Worm (Caenorhabditis elegans) whole organism, L1 larva: ENCODE measurements around the gene gmn-1.

ENCODE experiments used
- C04F5.9 ChIP-seq: sonication (generic microtip); optimal IDR thresholded peaks from 2 replicates; lab custom pipeline; 2016; ENCODE audit warnings: missing genetic modification characterization, missing compliant biosample characterization
- C16A3.4 ChIP-seq: fragments of 150-350 bp; optimal IDR thresholded peaks from 2 replicates; lab custom pipeline; 2014; ENCODE audit warnings: missing biosample characterization, missing genetic modification characterization
- F16B12.6 ChIP-seq: fragments of 150-350 bp; optimal IDR thresholded peaks from 2 replicates; lab custom pipeline; 2014; ENCODE audit warnings: missing biosample characterization, missing genetic modification characterization
- aha-1 ChIP-seq: fragments of 150-350 bp; optimal IDR thresholded peaks from 2 replicates; lab custom pipeline; 2014; ENCODE audit warnings: missing biosample characterization, missing genetic modification characterization
- aly-2 ChIP-seq: fragments of 150-350 bp; optimal IDR thresholded peaks from 2 replicates; lab custom pipeline; 2014; ENCODE audit warnings: missing biosample characterization, missing genetic modification characterization
- ama-1 ChIP-seq: fragments of 150-350 bp; optimal IDR thresholded peaks from 2 replicates; lab custom pipeline; 2014
- ceh-82 ChIP-seq, 3 experiments: fragments of 150-350 bp in 1 of 3; sonication (generic microtip) in 2 of 3; optimal IDR thresholded peaks; 2 replicates each; lab custom pipeline; 2014 to 2017; ENCODE audit warnings: missing biosample characterization in 3 of 3, missing genetic modification characterization in 3 of 3
- dpl-1 ChIP-seq, 3 experiments: fragments of 150-350 bp in 2 of 3; sonication (generic microtip) in 1 of 3; optimal IDR thresholded peaks; 2 replicates each; lab custom pipeline; 2014 to 2017; ENCODE audit warnings: missing biosample characterization in 3 of 3, missing genetic modification characterization in 3 of 3, missing genetic modification reagents in 3 of 3
- efl-1 ChIP-seq, 4 experiments: fragments of 150-350 bp; optimal IDR thresholded peaks in 3 of 4; peaks in 1 of 4; 1 replicate in 1 of 4; 2 replicates in 3 of 4; lab custom pipeline; 2014; ENCODE audit warnings: missing biosample characterization in 2 of 4, missing genetic modification characterization in 2 of 4, missing genetic modification reagents in 2 of 4
- egl-27 ChIP-seq, 2 experiments: fragments of 150-350 bp in 1 of 2; sonication (generic microtip); optimal IDR thresholded peaks; 3 replicates each; lab custom pipeline; 2017 to 2018; ENCODE audit warnings: missing biosample characterization in 2 of 2, missing genetic modification characterization in 2 of 2, missing genetic modification reagents in 2 of 2
- fkh-4 ChIP-seq: sonication (generic microtip); optimal IDR thresholded peaks from 2 replicates; lab custom pipeline; 2016; ENCODE audit warnings: missing compliant biosample characterization, missing genetic modification characterization, borderline replicate concordance
- hlh-17 ChIP-seq: fragments of 200-800 bp; sonication (Bioruptor generic); optimal IDR thresholded peaks from 2 replicates; lab custom pipeline; 2018; ENCODE audit warnings: missing genetic modification characterization, mild to moderate bottlenecking, missing compliant biosample characterization, moderate library complexity, borderline replicate concordance
- hlh-4 ChIP-seq: sonication (generic microtip); optimal IDR thresholded peaks from 2 replicates; lab custom pipeline; 2016; ENCODE audit warnings: mild to moderate bottlenecking, missing genetic modification characterization, missing compliant biosample characterization
- hpl-2 ChIP-seq: fragments of 150-350 bp; optimal IDR thresholded peaks from 2 replicates; lab custom pipeline; 2014; ENCODE audit warnings: missing biosample characterization, missing genetic modification reagents, missing genetic modification characterization
- jun-1 ChIP-seq: fragments of 150-350 bp; optimal IDR thresholded peaks from 2 replicates; lab custom pipeline; 2014; ENCODE audit warnings: missing biosample characterization, missing genetic modification reagents, missing genetic modification characterization
- lin-15B ChIP-seq: fragments of 150-350 bp; sonication (generic microtip); optimal IDR thresholded peaks from 3 replicates; lab custom pipeline; 2014; ENCODE audit warnings: missing biosample characterization, missing genetic modification characterization
- mdl-1 ChIP-seq, 2 experiments: fragments of 150-350 bp; optimal IDR thresholded peaks; 2 replicates each; lab custom pipeline; 2014 to 2017; ENCODE audit warnings: missing biosample characterization in 2 of 2, missing genetic modification characterization in 2 of 2, inconsistent platforms in 1 of 2
- mep-1 ChIP-seq: fragments of 150-350 bp; optimal IDR thresholded peaks from 2 replicates; lab custom pipeline; 2014; ENCODE audit warnings: missing biosample characterization, missing genetic modification characterization
- nhr-12 ChIP-seq: sonication (generic microtip); optimal IDR thresholded peaks from 2 replicates; lab custom pipeline; 2017; ENCODE audit warnings: missing biosample characterization, missing genetic modification characterization
- nhr-20 ChIP-seq: sonication (generic microtip); optimal IDR thresholded peaks from 2 replicates; lab custom pipeline; 2016; ENCODE audit warnings: mild to moderate bottlenecking, missing genetic modification characterization, missing compliant biosample characterization
- nhr-28 ChIP-seq: fragments of 150-350 bp; optimal IDR thresholded peaks from 2 replicates; lab custom pipeline; 2014; ENCODE audit warnings: missing biosample characterization, missing genetic modification characterization
- nhr-47 ChIP-seq: sonication (generic microtip); optimal IDR thresholded peaks from 2 replicates; lab custom pipeline; 2016; ENCODE audit warnings: mild to moderate bottlenecking, missing genetic modification characterization, moderate library complexity, missing compliant biosample characterization
- pag-3 ChIP-seq: sonication (generic microtip); optimal IDR thresholded peaks from 2 replicates; lab custom pipeline; 2017; ENCODE audit warnings: missing genetic modification characterization, mild to moderate bottlenecking, missing compliant biosample characterization, antibody characterized with exemption, borderline replicate concordance; ENCODE audit not compliant: insufficient read depth
- pax-3 ChIP-seq: fragments of 200-800 bp; sonication (Bioruptor generic); optimal IDR thresholded peaks from 2 replicates; lab custom pipeline; 2018; ENCODE audit warnings: mild to moderate bottlenecking, missing genetic modification characterization, moderate library complexity, missing compliant biosample characterization
- skn-1 ChIP-seq: fragments of 150-350 bp; optimal IDR thresholded peaks from 2 replicates; lab custom pipeline; 2014; ENCODE audit warnings: missing biosample characterization, missing genetic modification characterization
- snpc-4 ChIP-seq: fragments of 150-350 bp; optimal IDR thresholded peaks from 2 replicates; lab custom pipeline; 2014; ENCODE audit warnings: missing biosample characterization, missing genetic modification characterization
- snu-23 ChIP-seq: sonication (generic microtip); optimal IDR thresholded peaks from 2 replicates; lab custom pipeline; 2016; ENCODE audit warnings: missing genetic modification characterization, missing compliant biosample characterization
- sptf-1 ChIP-seq: fragments of 150-350 bp; optimal IDR thresholded peaks from 2 replicates; lab custom pipeline; 2014; ENCODE audit warnings: missing biosample characterization, missing genetic modification characterization
- tbx-2 ChIP-seq: sonication (generic microtip); optimal IDR thresholded peaks from 2 replicates; lab custom pipeline; 2016; ENCODE audit warnings: missing genetic modification characterization, missing compliant biosample characterization
- tlp-1 ChIP-seq: fragments of 150-350 bp; optimal IDR thresholded peaks from 2 replicates; lab custom pipeline; 2014; ENCODE audit warnings: missing biosample characterization, missing genetic modification characterization
- unc-62 ChIP-seq: fragments of 150-350 bp; optimal IDR thresholded peaks from 2 replicates; lab custom pipeline; 2014; ENCODE audit warnings: missing biosample characterization, missing genetic modification reagents, missing genetic modification characterization
- unc-98 ChIP-seq: fragments of 200-800 bp; sonication (Bioruptor generic); IDR thresholded peaks from 2 replicates; pipeline ENCODE4 v1.3.6; 2022; ENCODE audit warnings: missing genetic modification characterization, missing compliant biosample characterization
- vab-15 ChIP-seq: sonication (generic microtip); optimal IDR thresholded peaks from 2 replicates; lab custom pipeline; 2017; ENCODE audit warnings: missing genotype, mild to moderate bottlenecking, missing genetic modification characterization, missing compliant biosample characterization
- ztf-11 ChIP-seq, 2 experiments: sonication (generic microtip); optimal IDR thresholded peaks; 2 replicates each; lab custom pipeline; 2016 to 2017; ENCODE audit warnings: missing genetic modification characterization in 2 of 2, missing biosample characterization in 1 of 2, missing compliant biosample characterization in 1 of 2

The gmn-1 gene

DNA sequence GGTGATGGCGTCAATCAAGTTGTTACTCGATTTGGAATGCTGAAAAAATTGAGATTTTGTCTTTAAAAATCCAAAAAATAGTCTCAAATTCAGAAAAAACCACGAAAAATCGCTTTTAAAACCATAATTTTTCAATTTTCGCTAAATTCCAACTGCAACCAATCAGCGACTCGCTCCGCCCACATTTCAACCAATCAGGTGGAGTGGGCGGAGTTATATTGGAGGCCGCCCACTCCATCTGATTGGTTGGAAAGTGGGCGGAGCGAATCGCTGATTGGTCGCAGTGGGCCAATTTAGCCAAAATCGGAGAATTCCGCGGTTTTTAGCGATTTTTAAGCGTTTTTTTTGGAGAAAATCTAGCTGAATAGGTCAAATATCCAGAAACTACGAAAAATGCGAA, 44.7 kb upstream of the gmn-1 start:
- TF ChIP-seq efl-1 (optimal IDR thresholded peaks at IDR 0.05; lab: Kevin White, UChicago) = no peak
- peak in 1 of 2 experiments; percentile 46 for TF ChIP-seq efl-1 (GFP tag; optimal IDR thresholded peaks at IDR 0.05 in 1 of 2; lab: Kevin White, UChicago)
- no peak for TF ChIP-seq ztf-11 (tag; optimal IDR thresholded peaks at IDR 0.05; lab: Kevin White, UChicago)

DNA sequence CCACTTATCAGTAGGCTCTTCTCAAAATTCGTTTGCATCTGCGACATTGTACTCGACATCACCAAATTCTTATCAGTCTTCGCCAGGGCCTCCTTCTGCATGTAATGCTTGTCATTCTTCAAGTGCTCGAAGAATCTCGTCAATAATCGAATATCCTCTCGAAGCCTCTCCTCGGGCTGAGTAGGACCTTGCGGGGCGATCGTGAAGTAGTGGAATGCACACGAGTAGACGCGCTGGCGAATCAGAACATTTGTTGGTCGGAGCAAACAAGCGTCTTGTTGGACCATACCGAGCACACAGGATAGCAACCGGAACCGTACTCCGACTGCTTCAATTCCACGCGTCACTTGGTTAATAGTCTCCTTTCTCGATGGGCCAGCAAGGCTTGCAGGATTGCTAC, 35.3 kb upstream of the gmn-1 start:
- TF ChIP-seq mep-1 (tag; lab: Kevin White, UChicago) (no peak), fkh-4 (no peak), snpc-4 (tag; lab: Kevin White, UChicago) (no peak), pax-3 (tag; lab: Kevin White, UChicago) (no peak), egl-27 (tag; optimal IDR thresholded peaks at IDR 0.05; lab: Kevin White, UChicago) (no peak), lin-15B (no peak), tbx-2 (tag; lab: Kevin White, UChicago) (no peak), unc-98 (no peak), hlh-17 (GFP tag; lab: Kevin White, UChicago) (no peak), nhr-28 (tag; lab: Kevin White, UChicago) (no peak), nhr-12 (no peak), vab-15 (tag; lab: Kevin White, UChicago) (no peak), jun-1 (tag; lab: Kevin White, UChicago) (no peak)

DNA sequence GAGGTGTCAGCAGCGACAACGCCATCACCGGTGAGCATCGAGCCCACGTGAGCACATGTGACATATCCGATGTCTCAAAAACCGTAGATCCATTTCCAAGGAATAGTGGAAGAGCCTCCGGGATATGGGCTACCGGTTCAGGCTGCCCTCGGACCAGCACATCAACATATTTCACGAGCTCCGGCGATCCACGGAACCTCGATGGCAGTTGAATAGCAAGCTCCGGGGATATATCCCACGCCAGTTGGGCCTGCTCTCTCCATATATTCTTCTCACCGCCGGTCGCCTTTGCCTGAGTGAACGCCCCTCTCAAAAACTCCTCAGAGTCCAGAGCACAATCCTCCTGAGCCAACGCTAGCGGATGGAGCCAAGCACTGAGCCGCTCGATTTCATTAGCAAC, 34.7 kb upstream of the gmn-1 start:
- no peak for TF ChIP-seq jun-1 (tag; lab: Kevin White, UChicago)
- no peak for TF ChIP-seq hlh-17 (GFP tag; lab: Kevin White, UChicago)
- TF ChIP-seq nhr-47 (tag; lab: Kevin White, UChicago) = no peak
- no peak for TF ChIP-seq sptf-1 (tag; lab: Kevin White, UChicago)
- TF ChIP-seq fkh-4 = no peak

DNA sequence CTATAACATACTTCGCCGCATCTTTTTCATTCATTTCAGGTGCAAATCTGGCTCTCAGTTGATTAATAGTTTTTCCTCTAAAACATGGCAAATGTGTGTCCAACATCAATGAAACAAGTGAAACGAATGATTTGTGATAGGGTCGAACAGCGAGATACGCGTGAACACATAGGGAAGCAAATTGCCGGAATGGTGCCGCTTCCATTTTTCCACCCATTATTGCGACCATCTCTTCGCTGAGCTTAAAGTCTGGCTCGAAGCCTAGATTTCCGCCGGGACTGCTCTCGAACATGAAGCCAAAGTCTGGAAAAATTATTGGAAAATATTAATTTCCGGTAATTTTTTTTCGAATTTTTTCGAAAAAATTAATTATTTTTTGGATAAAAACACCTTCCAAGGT, 28.2 kb upstream of the gmn-1 start:
- TF ChIP-seq C16A3.4 (tag; lab: Kevin White, UChicago) = no peak
- no peak for TF ChIP-seq unc-98
- TF ChIP-seq nhr-28 (tag; lab: Kevin White, UChicago) = no peak
- TF ChIP-seq ama-1 (lab: Kevin White, UChicago) = no peak
- TF ChIP-seq tlp-1 = no peak
- no peak for TF ChIP-seq mdl-1 (tag; optimal IDR thresholded peaks at IDR 0.05; lab: Kevin White, UChicago)
- no peak for TF ChIP-seq snu-23
- TF ChIP-seq skn-1 (tag; lab: Kevin White, UChicago) = no peak
- no peak for TF ChIP-seq unc-62 (GFP tag; lab: Kevin White, UChicago)
- TF ChIP-seq hpl-2 = no peak
- no peak for TF ChIP-seq ztf-11 (tag; optimal IDR thresholded peaks at IDR 0.05; lab: Kevin White, UChicago)
- TF ChIP-seq ceh-82 (tag; optimal IDR thresholded peaks at IDR 0.05; lab: Kevin White, UChicago) = no peak
- TF ChIP-seq F16B12.6 = no peak
- no peak for TF ChIP-seq aha-1 (tag; lab: Kevin White, UChicago)
- TF ChIP-seq hlh-4 = no peak
- TF ChIP-seq nhr-20 (tag; lab: Kevin White, UChicago) = no peak
- no peak for TF ChIP-seq pag-3 (tag; lab: Kevin White, UChicago)
- no peak for TF ChIP-seq C04F5.9 (tag; lab: Kevin White, UChicago)

DNA sequence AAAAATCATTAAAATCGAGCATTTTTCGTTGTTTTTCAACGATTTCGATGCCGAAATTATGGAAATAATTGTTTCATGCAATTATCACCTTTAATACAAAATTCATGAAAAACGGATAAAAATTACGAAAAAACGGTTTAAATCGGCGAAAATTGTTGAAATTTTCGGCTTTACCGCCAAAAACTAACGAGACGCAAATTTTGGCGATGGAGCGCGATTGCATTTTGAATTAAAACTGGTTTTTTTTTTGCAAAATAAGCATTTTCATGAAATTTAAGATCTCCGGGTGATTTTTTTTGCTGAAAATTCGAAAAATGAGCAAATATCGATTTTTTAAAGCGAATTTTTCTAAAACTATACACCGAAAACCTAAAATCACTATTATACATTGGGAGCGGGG, 26.0 kb upstream of the gmn-1 start:
- no peak for TF ChIP-seq F16B12.6
- TF ChIP-seq dpl-1 (GFP tag; optimal IDR thresholded peaks at IDR 0.05; lab: Kevin White, UChicago) = peak in 1 of 3 experiments; percentile 31
- peak; percentile 4 for TF ChIP-seq hpl-2
- TF ChIP-seq aly-2 (tag; lab: Kevin White, UChicago) = peak; percentile 30
- TF ChIP-seq efl-1 (optimal IDR thresholded peaks at IDR 0.05; lab: Kevin White, UChicago) = peak in 1 of 2 experiments; percentile 97
- peak; percentile 10 to 42 for TF ChIP-seq efl-1 (GFP tag; optimal IDR thresholded peaks at IDR 0.05 in 1 of 2; lab: Kevin White, UChicago)
